Fruit fly (Drosophila melanogaster): ENCODE results near the gene CG6321.

- TF ChIP-seq pan (optimal IDR thresholded peaks at IDR 0.05) = no peak
- TF ChIP-seq sage (GFP tag; optimal IDR thresholded peaks at IDR 0.05) = no peak
- no peak for TF ChIP-seq brk (GFP tag; optimal IDR thresholded peaks at IDR 0.05)
- TF ChIP-seq CG32264 (GFP tag; optimal IDR thresholded peaks at IDR 0.05) = no peak
- no peak for TF ChIP-seq tai (GFP tag; optimal IDR thresholded peaks at IDR 0.05)
- no peak for TF ChIP-seq psq (GFP tag; optimal IDR thresholded peaks at IDR 0.05)
- no peak for TF ChIP-seq Mio (GFP tag; optimal IDR thresholded peaks at IDR 0.05)
- no peak for TF ChIP-seq foxo (GFP tag; optimal IDR thresholded peaks at IDR 0.05)
- TF ChIP-seq Sp1 (GFP tag; optimal IDR thresholded peaks at IDR 0.05) = no peak
- no peak for TF ChIP-seq Rel (GFP tag; optimal IDR thresholded peaks at IDR 0.05)
- no peak for TF ChIP-seq Rel (tag; optimal IDR thresholded peaks at IDR 0.05)
- no peak for TF ChIP-seq lola (GFP tag; optimal IDR thresholded peaks at IDR 0.05)
- TF ChIP-seq dsf (GFP tag; optimal IDR thresholded peaks at IDR 0.05; ENCODE audit: borderline replicate concordance) = no peak
- no peak for TF ChIP-seq dmrt93B (GFP tag; optimal IDR thresholded peaks at IDR 0.05)
These were observed 24.8 kb upstream of the CG6321 start for dm6 chr3L:11085810-11086209.
